Fruit fly (Drosophila melanogaster) Kc167 (cell line): ENCODE measurements around the gene CG3726.

Source experiments
- Sin3A ChIP-seq: fragments of >200 bp; optimal IDR thresholded peaks from 2 replicates; lab custom pipeline; 2018; ENCODE audit warnings: missing external identifiers
- h ChIP-seq: fragments of >200 bp; optimal IDR thresholded peaks from 3 replicates; lab custom pipeline; 2018; ENCODE audit warnings: missing external identifiers
- insv ChIP-seq: fragments of >200 bp; optimal IDR thresholded peaks from 3 replicates; lab custom pipeline; 2018; ENCODE audit warnings: missing external identifiers
- psq ChIP-seq: fragments of >200 bp; optimal IDR thresholded peaks from 2 replicates; lab custom pipeline; 2017; ENCODE audit warnings: missing external identifiers

- TF ChIP-seq psq (lab: Kevin White, UChicago) (no peak), Sin3A (lab: Kevin White, UChicago) (no peak), insv (lab: Kevin White, UChicago) (no peak), h (lab: Kevin White, UChicago) (no peak)
Observed at dm6 chrX:5883394-5883793, 33.5 kb upstream of the CG3726 start.
